Worm (Caenorhabditis elegans) whole organism, young adult: Measurements from ENCODE around the gene nekl-4.

Experiments used
- K11D2.4 ChIP-seq: fragments of 200-800 bp; sonication (Bioruptor generic); IDR thresholded peaks from 2 replicates; pipeline ENCODE4 v1.3.6; 2022; ENCODE audit warnings: missing genetic modification reagents, missing genetic modification characterization, missing compliant biosample characterization
- ama-1 ChIP-seq, 3 experiments: fragments of 150-350 bp in 1 of 3; sonication (generic microtip) in 2 of 3; optimal IDR thresholded peaks; 2 replicates each; lab custom pipeline; 2014 to 2018; ENCODE audit warnings: missing biosample characterization in 2 of 3, missing genetic modification characterization in 2 of 3, missing genetic modification reagents in 2 of 3
- bed-1 ChIP-seq: fragments of 200-800 bp; sonication (Bioruptor generic); IDR thresholded peaks from 2 replicates; pipeline ENCODE4 v1.3.6; 2022; ENCODE audit warnings: missing genetic modification reagents, missing genetic modification characterization, missing compliant biosample characterization
- tlf-1 ChIP-seq: fragments of 200-800 bp; sonication (Bioruptor generic); optimal IDR thresholded peaks from 2 replicates; lab custom pipeline; 2018; ENCODE audit warnings: mild to moderate bottlenecking, missing genetic modification characterization, missing compliant biosample characterization

DNA sequence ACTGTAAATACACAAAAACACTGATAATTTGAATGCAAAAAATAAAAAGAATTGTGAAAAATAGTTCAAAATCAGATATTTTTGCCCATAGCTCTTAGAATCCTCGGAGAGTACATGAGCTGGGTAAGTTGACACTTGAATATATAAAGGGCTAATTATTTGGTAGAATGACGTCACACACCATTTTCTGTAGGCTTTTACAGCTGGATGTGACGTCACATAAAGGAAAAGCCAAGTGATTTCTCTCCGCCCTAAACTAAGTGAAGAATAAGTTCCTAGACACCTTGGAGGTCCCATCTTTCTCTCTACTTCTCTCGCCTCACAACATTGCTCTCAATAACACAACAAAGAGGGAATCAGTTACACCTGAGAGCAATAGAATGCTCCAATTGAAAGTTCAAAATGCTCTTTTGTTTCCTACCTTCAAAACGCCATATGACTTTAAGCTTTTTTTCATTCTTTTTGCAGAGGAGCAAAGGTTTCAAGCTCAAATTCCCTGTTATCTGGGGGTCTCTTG is 30.2 kb downstream of the nekl-4 start, which contains the start of gene osg-1:
- no peak for TF ChIP-seq ama-1 (optimal IDR thresholded peaks at IDR 0.05; lab: Kevin White, UChicago)
- TF ChIP-seq ama-1 (GFP tag; optimal IDR thresholded peaks at IDR 0.05; lab: Kevin White, UChicago), result no peak
- no peak for TF ChIP-seq K11D2.4 (GFP tag; lab: Robert Waterston, UW)
- TF ChIP-seq bed-1 (GFP tag; lab: Robert Waterston, UW), result no peak
- TF ChIP-seq tlf-1 (GFP tag; lab: Kevin White, UChicago), result no peak
